Worm (Caenorhabditis elegans): ENCODE data around the gene gad-2.

DNA sequence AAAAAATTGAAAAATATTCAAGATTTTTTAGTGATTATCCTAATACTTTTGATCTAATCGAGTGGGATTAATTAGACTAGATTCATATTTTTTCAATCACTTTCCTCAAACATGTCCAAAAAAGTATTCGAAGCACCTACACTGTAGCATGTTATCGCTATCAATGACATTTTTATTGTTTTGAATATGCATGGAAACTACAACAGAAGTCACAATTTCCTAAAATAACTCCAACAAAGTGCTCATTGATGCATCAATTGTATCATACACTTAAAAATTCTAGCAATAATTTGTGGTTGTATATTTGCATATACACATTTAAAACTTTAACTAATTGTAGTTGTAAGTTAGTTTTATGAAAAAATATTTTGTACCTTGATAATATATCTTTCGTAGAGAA, 46.8 kb downstream of the gad-2 start:
- TF ChIP-seq F22D6.2 (tag; optimal IDR thresholded peaks at IDR 0.05) (no peak), snpc-4 (GFP tag; optimal IDR thresholded peaks at IDR 0.05) (no peak), snpc-4 (tag; optimal IDR thresholded peaks at IDR 0.05) (no peak), lin-54 (GFP tag; optimal IDR thresholded peaks at IDR 0.05) (no peak), lin-26 (GFP tag; IDR thresholded peaks at IDR 0.05) (no peak), lsl-1 (GFP tag; optimal IDR thresholded peaks at IDR 0.05) (no peak), F39B2.1 (GFP tag; IDR thresholded peaks at IDR 0.05) (no peak), madf-8 (GFP tag; conservative IDR thresholded peaks at IDR 0.05) (no peak)

Measured in whole organism, young adult.